Worm (Caenorhabditis elegans) whole organism, L1 larva: Measurements from ENCODE around the gene cpsf-1.

Source experiments
- C34B4.2 ChIP-seq: sonication (generic microtip); optimal IDR thresholded peaks from 2 replicates; lab custom pipeline; 2017; ENCODE audit warnings: mild to moderate bottlenecking, missing genetic modification characterization, missing compliant biosample characterization
- Y116A8C.19 ChIP-seq: sonication (generic microtip); optimal IDR thresholded peaks from 2 replicates; lab custom pipeline; 2016; ENCODE audit warnings: missing compliant biosample characterization, missing genetic modification characterization, borderline replicate concordance
- ama-1 ChIP-seq: fragments of 150-350 bp; optimal IDR thresholded peaks from 2 replicates; lab custom pipeline; 2014
- blmp-1 ChIP-seq: fragments of 150-350 bp; optimal IDR thresholded peaks from 2 replicates; lab custom pipeline; 2014; ENCODE audit warnings: missing biosample characterization, missing genetic modification characterization
- ceh-63 ChIP-seq: fragments of 200-800 bp; sonication (Bioruptor generic); optimal IDR thresholded peaks from 2 replicates; lab custom pipeline; 2018; ENCODE audit warnings: mild to moderate bottlenecking, missing genetic modification characterization, missing compliant biosample characterization
- ces-1 ChIP-seq: fragments of 150-350 bp; optimal IDR thresholded peaks from 2 replicates; lab custom pipeline; 2014; ENCODE audit warnings: missing biosample characterization, missing genetic modification reagents, missing genetic modification characterization
- dpl-1 ChIP-seq, 3 experiments: fragments of 150-350 bp in 2 of 3; sonication (generic microtip) in 1 of 3; optimal IDR thresholded peaks; 2 replicates each; lab custom pipeline; 2014 to 2017; ENCODE audit warnings: missing biosample characterization in 3 of 3, missing genetic modification characterization in 3 of 3, missing genetic modification reagents in 3 of 3
- efl-1 ChIP-seq, 4 experiments: fragments of 150-350 bp; optimal IDR thresholded peaks in 3 of 4; peaks in 1 of 4; 1 replicate in 1 of 4; 2 replicates in 3 of 4; lab custom pipeline; 2014; ENCODE audit warnings: missing biosample characterization in 2 of 4, missing genetic modification characterization in 2 of 4, missing genetic modification reagents in 2 of 4
- efl-3 ChIP-seq: fragments of 200-800 bp; sonication (Bioruptor generic); optimal IDR thresholded peaks from 2 replicates; lab custom pipeline; 2018; ENCODE audit warnings: mild to moderate bottlenecking, missing genetic modification characterization, missing compliant biosample characterization
- elt-2 ChIP-seq: sonication (generic microtip); optimal IDR thresholded peaks from 2 replicates; lab custom pipeline; 2016; ENCODE audit warnings: missing genetic modification characterization, mild to moderate bottlenecking, inconsistent platforms, missing compliant biosample characterization, missing genetic modification reagents
- ets-5 ChIP-seq: fragments of 200-800 bp; sonication (Bioruptor generic); IDR thresholded peaks from 2 replicates; pipeline ENCODE4 v1.3.6; 2022; ENCODE audit warnings: missing genetic modification characterization, missing compliant biosample characterization
- fkh-8 ChIP-seq: sonication (generic microtip); optimal IDR thresholded peaks from 2 replicates; lab custom pipeline; 2016; ENCODE audit warnings: mild to moderate bottlenecking, missing genetic modification characterization, missing compliant biosample characterization
- fos-1 ChIP-seq: fragments of 150-350 bp; optimal IDR thresholded peaks from 2 replicates; lab custom pipeline; 2014; ENCODE audit warnings: missing biosample characterization, missing genetic modification characterization
- grh-1 ChIP-seq: fragments of 200-800 bp; sonication (Bioruptor generic); IDR thresholded peaks from 2 replicates; pipeline ENCODE4 v1.3.6; 2022; ENCODE audit warnings: missing genetic modification reagents, missing genetic modification characterization, missing compliant biosample characterization
- hlh-17 ChIP-seq: fragments of 200-800 bp; sonication (Bioruptor generic); optimal IDR thresholded peaks from 2 replicates; lab custom pipeline; 2018; ENCODE audit warnings: missing genetic modification characterization, mild to moderate bottlenecking, missing compliant biosample characterization, moderate library complexity, borderline replicate concordance
- jun-1 ChIP-seq: fragments of 150-350 bp; optimal IDR thresholded peaks from 2 replicates; lab custom pipeline; 2014; ENCODE audit warnings: missing biosample characterization, missing genetic modification reagents, missing genetic modification characterization
- lin-14 ChIP-seq: fragments of 200-800 bp; sonication (Bioruptor generic); optimal IDR thresholded peaks from 2 replicates; lab custom pipeline; 2018; ENCODE audit warnings: mild to moderate bottlenecking, missing genetic modification characterization, moderate library complexity, missing compliant biosample characterization
- lin-39 ChIP-seq: fragments of 150-350 bp; optimal IDR thresholded peaks from 2 replicates; lab custom pipeline; 2014; ENCODE audit warnings: missing biosample characterization, missing genetic modification reagents, missing genetic modification characterization
- mab-9 ChIP-seq: fragments of 200-800 bp; sonication (Bioruptor generic); IDR thresholded peaks from 2 replicates; pipeline ENCODE4 v1.3.6; 2022; ENCODE audit warnings: missing genetic modification reagents, missing genetic modification characterization, missing compliant biosample characterization
- mef-2 ChIP-seq: fragments of 150-350 bp; optimal IDR thresholded peaks from 2 replicates; lab custom pipeline; 2014; ENCODE audit warnings: missing biosample characterization, missing genetic modification characterization
- mep-1 ChIP-seq: fragments of 150-350 bp; optimal IDR thresholded peaks from 2 replicates; lab custom pipeline; 2014; ENCODE audit warnings: missing biosample characterization, missing genetic modification characterization
- nhr-12 ChIP-seq: sonication (generic microtip); optimal IDR thresholded peaks from 2 replicates; lab custom pipeline; 2017; ENCODE audit warnings: missing biosample characterization, missing genetic modification characterization
- nhr-19 ChIP-seq: fragments of 200-800 bp; sonication (Bioruptor generic); conservative IDR thresholded peaks from 2 replicates; pipeline ENCODE4 v1.3.6; 2022; ENCODE audit warnings: missing genetic modification characterization, missing compliant biosample characterization
- nhr-20 ChIP-seq: sonication (generic microtip); optimal IDR thresholded peaks from 2 replicates; lab custom pipeline; 2016; ENCODE audit warnings: mild to moderate bottlenecking, missing genetic modification characterization, missing compliant biosample characterization
- nhr-237 ChIP-seq: fragments of 150-350 bp; optimal IDR thresholded peaks from 2 replicates; lab custom pipeline; 2014; ENCODE audit warnings: missing biosample characterization, missing genetic modification characterization
- nhr-47 ChIP-seq: sonication (generic microtip); optimal IDR thresholded peaks from 2 replicates; lab custom pipeline; 2016; ENCODE audit warnings: mild to moderate bottlenecking, missing genetic modification characterization, moderate library complexity, missing compliant biosample characterization
- nhr-84 ChIP-seq: sonication (generic microtip); optimal IDR thresholded peaks from 2 replicates; lab custom pipeline; 2017; ENCODE audit warnings: missing biosample characterization, missing genetic modification characterization
- nhr-90 ChIP-seq: sonication (generic microtip); optimal IDR thresholded peaks from 2 replicates; lab custom pipeline; 2016; ENCODE audit warnings: mild to moderate bottlenecking, missing genetic modification characterization, missing compliant biosample characterization; ENCODE audit not compliant: poor library complexity
- pag-3 ChIP-seq: sonication (generic microtip); optimal IDR thresholded peaks from 2 replicates; lab custom pipeline; 2017; ENCODE audit warnings: missing genetic modification characterization, mild to moderate bottlenecking, missing compliant biosample characterization, antibody characterized with exemption, borderline replicate concordance; ENCODE audit not compliant: insufficient read depth
- snpc-4 ChIP-seq: fragments of 150-350 bp; optimal IDR thresholded peaks from 2 replicates; lab custom pipeline; 2014; ENCODE audit warnings: missing biosample characterization, missing genetic modification characterization
- sptf-1 ChIP-seq: fragments of 150-350 bp; optimal IDR thresholded peaks from 2 replicates; lab custom pipeline; 2014; ENCODE audit warnings: missing biosample characterization, missing genetic modification characterization
- tlp-1 ChIP-seq: fragments of 150-350 bp; optimal IDR thresholded peaks from 2 replicates; lab custom pipeline; 2014; ENCODE audit warnings: missing biosample characterization, missing genetic modification characterization
- unc-30 ChIP-seq: sonication (generic microtip); optimal IDR thresholded peaks from 2 replicates; lab custom pipeline; 2017; ENCODE audit warnings: missing biosample characterization, missing genetic modification characterization
- unc-86 ChIP-seq: sonication (generic microtip); optimal IDR thresholded peaks from 2 replicates; lab custom pipeline; 2016; ENCODE audit warnings: missing genetic modification characterization, missing compliant biosample characterization
- zip-4 ChIP-seq: fragments of 200-800 bp; sonication (Bioruptor generic); optimal IDR thresholded peaks from 2 replicates; lab custom pipeline; 2018; ENCODE audit warnings: mild to moderate bottlenecking, missing genetic modification characterization, moderate library complexity, missing compliant biosample characterization
- ztf-4 ChIP-seq: fragments of 150-350 bp; optimal IDR thresholded peaks from 2 replicates; lab custom pipeline; 2014; ENCODE audit warnings: missing biosample characterization, missing genetic modification characterization

cpsf-1 gene

DNA sequence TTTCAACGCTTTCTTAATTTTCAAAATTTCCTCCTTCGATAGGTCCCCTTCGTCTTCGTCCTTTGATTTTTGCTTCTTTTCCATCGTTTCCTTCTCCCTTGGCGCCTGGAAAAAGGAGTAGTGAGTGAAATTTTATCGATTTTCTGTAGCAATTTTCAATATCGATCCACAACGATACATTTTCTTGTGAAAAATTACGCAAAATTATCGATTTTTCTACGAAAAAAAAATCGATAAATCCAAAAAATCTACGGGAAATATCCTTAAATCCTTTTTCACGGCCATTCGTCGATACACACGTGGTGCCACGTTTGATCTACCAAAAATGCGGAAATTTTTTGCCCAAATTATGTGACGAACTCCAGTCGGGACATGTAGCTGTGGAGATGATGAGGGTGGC is 61.7 kb downstream of the cpsf-1 start:
- TF ChIP-seq nhr-19 (GFP tag; lab: Robert Waterston, UW) (no peak), ets-5 (GFP tag; lab: Robert Waterston, UW) (no peak), efl-1 (optimal IDR thresholded peaks at IDR 0.05; lab: Kevin White, UChicago) (no peak), efl-1 (GFP tag; optimal IDR thresholded peaks at IDR 0.05 in 1 of 2; lab: Kevin White, UChicago) (no peak), unc-86 (tag; lab: Kevin White, UChicago) (no peak), elt-2 (tag; lab: Kevin White, UChicago) (no peak)

DNA sequence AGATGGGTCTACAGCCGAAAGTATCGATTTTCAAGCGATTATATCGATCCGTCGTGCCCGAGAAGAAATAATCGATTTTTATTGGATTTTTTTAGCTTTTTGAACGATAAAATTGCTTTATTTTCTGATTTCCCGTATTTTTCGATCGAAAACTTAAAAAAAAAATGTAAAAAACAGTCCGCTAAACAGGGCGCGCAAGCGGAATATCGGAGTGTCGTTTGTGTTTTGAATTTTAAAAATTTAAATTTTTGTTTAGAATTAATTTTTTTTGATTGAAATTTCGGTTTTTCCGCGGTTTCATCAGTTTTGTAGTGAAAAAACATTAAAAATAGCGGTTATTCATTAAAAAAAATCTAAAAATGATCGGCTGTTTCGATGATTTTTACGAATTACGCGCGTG is 62.6 kb downstream of the cpsf-1 start:
- TF ChIP-seq ceh-63 (GFP tag; lab: Kevin White, UChicago) (no peak), ces-1 (GFP tag; lab: Kevin White, UChicago) (no peak), mep-1 (tag; lab: Kevin White, UChicago) (no peak), nhr-12 (tag; lab: Kevin White, UChicago) (no peak), nhr-20 (tag; lab: Kevin White, UChicago) (no peak)

DNA sequence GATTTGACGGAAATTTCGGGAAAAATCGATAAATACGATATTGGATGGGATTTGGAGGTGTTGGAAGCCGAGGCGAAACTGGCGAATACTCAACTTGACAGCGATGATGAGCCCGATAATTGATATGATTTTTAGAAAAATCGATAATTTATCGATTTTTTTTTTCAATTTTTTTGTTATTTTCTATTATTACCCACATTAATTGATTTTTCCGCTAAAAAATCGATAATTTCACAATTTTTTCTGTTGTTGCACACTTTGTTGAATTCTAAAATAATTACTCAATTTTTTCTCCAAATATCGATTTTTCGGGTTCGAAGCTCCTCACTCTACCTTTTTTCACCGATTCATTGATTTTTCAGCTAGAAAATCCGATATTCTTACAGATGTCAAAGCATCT is 63.4 kb downstream of the cpsf-1 start, which contains the start of gene Y48A5A.3:
Gene Y48A5A.3, plus strand, starts transcription at position 385 of the 400 bp plus-strand sequence.
- TF ChIP-seq lin-14 (GFP tag; lab: Kevin White, UChicago) (no peak), efl-3 (GFP tag; lab: Kevin White, UChicago) (no peak), nhr-90 (tag; lab: Kevin White, UChicago) (no peak), mef-2 (no peak), dpl-1 (GFP tag; optimal IDR thresholded peaks at IDR 0.05; lab: Kevin White, UChicago) (no peak), blmp-1 (no peak), ama-1 (lab: Kevin White, UChicago) (no peak), sptf-1 (no peak), pag-3 (no peak), jun-1 (tag; lab: Kevin White, UChicago) (no peak), snpc-4 (tag; lab: Kevin White, UChicago) (no peak), nhr-237 (no peak), hlh-17 (no peak)

DNA sequence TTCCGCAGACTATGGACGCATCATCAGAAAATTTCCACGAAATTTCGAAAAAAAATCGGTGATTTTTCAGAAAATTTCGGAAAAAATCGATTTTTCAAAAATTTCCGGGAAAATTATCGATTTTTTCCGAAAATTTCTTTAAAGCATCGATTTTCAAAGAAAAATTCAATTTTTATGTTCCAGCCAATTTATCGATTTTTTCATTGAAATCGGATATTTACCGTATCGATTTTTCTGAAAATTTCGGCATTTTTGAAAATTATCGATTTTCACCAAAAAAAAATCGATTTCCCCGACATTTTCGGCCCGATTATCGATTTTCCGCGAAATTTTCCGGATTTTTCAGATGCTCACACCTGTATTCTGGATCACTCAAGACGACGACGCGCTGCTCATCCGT is 67.7 kb downstream of the cpsf-1 start, which contains the start of gene Y48A5A.1:
Gene Y48A5A.1, plus strand, starts transcription at position 347 of the 400 bp plus-strand sequence.
- no peak for TF ChIP-seq tlp-1 (tag; lab: Kevin White, UChicago)
- no peak for TF ChIP-seq mab-9 (GFP tag; lab: Robert Waterston, UW)
- TF ChIP-seq unc-30 (tag; lab: Kevin White, UChicago): no peak
- TF ChIP-seq zip-4: no peak
- TF ChIP-seq unc-86 (tag; lab: Kevin White, UChicago): no peak
- TF ChIP-seq C34B4.2 (tag; lab: Kevin White, UChicago): no peak
- no peak for TF ChIP-seq lin-39 (tag; lab: Kevin White, UChicago)
- TF ChIP-seq ztf-4: no peak
- TF ChIP-seq nhr-84 (tag; lab: Kevin White, UChicago): no peak
- no peak for TF ChIP-seq sptf-1
- no peak for TF ChIP-seq grh-1 (GFP tag; lab: Robert Waterston, UW)
- TF ChIP-seq Y116A8C.19 (tag; lab: Kevin White, UChicago): no peak

DNA sequence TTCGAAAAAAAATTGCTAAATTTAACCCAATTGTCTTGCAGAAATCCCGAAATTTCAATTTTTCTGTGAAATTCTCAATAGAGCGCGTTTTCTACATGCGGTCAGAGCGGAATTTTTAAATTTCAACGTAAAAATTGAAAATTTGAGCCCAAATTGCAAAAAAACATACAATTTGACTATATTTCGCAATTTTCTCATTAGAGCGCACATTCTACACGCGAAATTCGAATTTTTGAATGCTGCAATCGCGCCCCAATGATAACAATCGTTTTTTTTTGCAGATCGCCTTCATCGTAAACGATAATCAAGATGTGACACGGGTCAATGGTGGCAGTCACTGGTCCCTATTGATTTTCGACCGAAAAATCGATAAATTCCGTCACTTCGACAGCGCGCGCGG is 68.7 kb downstream of the cpsf-1 start:
- TF ChIP-seq nhr-237 (no peak), fkh-8 (tag; lab: Kevin White, UChicago) (no peak), unc-86 (tag; lab: Kevin White, UChicago) (no peak), fos-1 (tag; lab: Kevin White, UChicago) (no peak), nhr-47 (tag; lab: Kevin White, UChicago) (no peak)
